Fruit fly (Drosophila melanogaster): Measurements from ENCODE around the gene Arfip.

DNA sequence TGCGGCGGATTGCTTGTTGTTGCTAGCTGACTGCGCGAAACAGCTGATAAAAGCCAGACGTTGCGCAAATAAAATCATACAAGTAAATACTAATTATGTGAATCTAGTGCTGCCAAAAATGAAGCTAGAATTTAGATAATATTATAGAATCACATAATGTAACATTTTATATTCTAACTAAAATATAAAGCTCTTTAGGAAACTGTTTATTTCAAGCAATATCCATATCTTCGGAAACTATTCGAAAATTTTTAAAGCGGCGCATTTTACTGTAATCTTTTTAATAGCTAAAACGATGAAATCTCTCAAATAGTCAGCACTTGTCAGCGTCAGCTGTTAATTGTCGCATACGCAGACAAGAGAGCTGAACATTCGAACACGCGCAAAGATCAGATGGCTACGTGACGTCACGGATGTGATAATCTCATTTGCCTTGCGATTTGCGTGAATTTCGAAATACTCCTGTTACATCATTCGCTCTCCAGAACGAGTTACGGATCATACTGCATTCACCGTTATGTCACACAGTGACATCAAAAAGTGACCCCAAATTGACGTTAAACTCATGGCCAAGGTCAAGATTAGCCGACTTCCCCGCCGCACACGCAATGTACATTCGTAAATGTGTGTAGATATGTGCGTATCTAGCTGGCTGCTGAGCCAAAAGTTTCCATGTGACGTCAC, 8.4 kb upstream of the Arfip start:
- no peak for TF ChIP-seq psq (optimal IDR thresholded peaks at IDR 0.05)
- no peak for TF ChIP-seq EcR (GFP tag; optimal IDR thresholded peaks at IDR 0.05)

Data from whole organism.